Worm (Caenorhabditis elegans) whole organism, mixed stage, embryonic: ENCODE results near the gene ran-2.

Source experiments
- bed-3 ChIP-seq: fragments of 200-800 bp; sonication (Bioruptor generic); optimal IDR thresholded peaks from 3 replicates; lab custom pipeline; 2018; ENCODE audit warnings: mild to moderate bottlenecking, missing genetic modification characterization, moderate library complexity, missing compliant biosample characterization
- ceh-39 ChIP-seq: fragments of 150-350 bp; optimal IDR thresholded peaks from 2 replicates; lab custom pipeline; 2014; ENCODE audit warnings: missing biosample characterization, missing genetic modification characterization
- ceh-43 ChIP-seq: fragments of 200-800 bp; sonication (Bioruptor generic); optimal IDR thresholded peaks from 2 replicates; lab custom pipeline; 2018; ENCODE audit warnings: mild to moderate bottlenecking, missing genetic modification characterization, moderate library complexity, missing compliant biosample characterization
- ces-1 ChIP-seq: fragments of 150-350 bp; optimal IDR thresholded peaks from 2 replicates; lab custom pipeline; 2014; ENCODE audit warnings: missing biosample characterization, missing genetic modification reagents, missing genetic modification characterization
- cnd-1 ChIP-seq: fragments of 200-800 bp; sonication (Bioruptor generic); optimal IDR thresholded peaks from 2 replicates; lab custom pipeline; 2018; ENCODE audit warnings: mild to moderate bottlenecking, missing genetic modification characterization, missing compliant biosample characterization
- drap-1 ChIP-seq: fragments of 200-800 bp; sonication (Bioruptor generic); optimal IDR thresholded peaks from 3 replicates; lab custom pipeline; 2018; ENCODE audit warnings: mild to moderate bottlenecking, missing genetic modification characterization, missing compliant biosample characterization
- elt-1 ChIP-seq: sonication (generic microtip); optimal IDR thresholded peaks from 2 replicates; lab custom pipeline; 2017; ENCODE audit warnings: missing genetic modification characterization, mild to moderate bottlenecking, missing compliant biosample characterization, antibody characterized with exemption, moderate library complexity, borderline replicate concordance; ENCODE audit not compliant: insufficient read depth
- flh-1 ChIP-seq: fragments of 200-800 bp; sonication (Bioruptor generic); optimal IDR thresholded peaks from 2 replicates; lab custom pipeline; 2018; ENCODE audit warnings: mild to moderate bottlenecking, missing genetic modification characterization, moderate library complexity, missing compliant biosample characterization
- hlh-1 ChIP-seq: fragments of 150-350 bp; optimal IDR thresholded peaks from 2 replicates; lab custom pipeline; 2014; ENCODE audit warnings: missing biosample characterization, missing genetic modification reagents, missing genetic modification characterization
- mep-1 ChIP-seq: fragments of 150-350 bp; optimal IDR thresholded peaks from 2 replicates; lab custom pipeline; 2017; ENCODE audit warnings: missing biosample characterization, missing genetic modification reagents, missing genetic modification characterization, inconsistent platforms
- mls-2 ChIP-seq: sonication (generic microtip); optimal IDR thresholded peaks from 2 replicates; lab custom pipeline; 2016; ENCODE audit warnings: mild to moderate bottlenecking, missing genetic modification characterization, moderate library complexity, missing compliant biosample characterization
- nhr-12 ChIP-seq: fragments of 150-350 bp; optimal IDR thresholded peaks from 2 replicates; lab custom pipeline; 2014; ENCODE audit warnings: missing biosample characterization, missing genetic modification characterization
- nhr-2 ChIP-seq: fragments of 150-350 bp; optimal IDR thresholded peaks from 2 replicates; lab custom pipeline; 2014; ENCODE audit warnings: missing biosample characterization, missing genetic modification characterization
- nhr-28 ChIP-seq: fragments of 150-350 bp; optimal IDR thresholded peaks from 2 replicates; lab custom pipeline; 2014; ENCODE audit warnings: missing biosample characterization, missing genetic modification characterization
- pha-4 ChIP-seq: fragments of 150-350 bp; optimal IDR thresholded peaks from 2 replicates; lab custom pipeline; 2018; ENCODE audit warnings: missing biosample characterization, missing genetic modification reagents, missing genetic modification characterization
- sptf-1 ChIP-seq: sonication (generic microtip); optimal IDR thresholded peaks from 2 replicates; lab custom pipeline; 2017; ENCODE audit warnings: mild to moderate bottlenecking, missing genetic modification characterization, moderate library complexity, missing compliant biosample characterization
- unc-39 ChIP-seq: fragments of 150-350 bp; optimal IDR thresholded peaks from 2 replicates; lab custom pipeline; 2014; ENCODE audit warnings: missing biosample characterization, missing genetic modification characterization
- unc-62 ChIP-seq: fragments of 150-350 bp; optimal IDR thresholded peaks from 2 replicates; lab custom pipeline; 2014; ENCODE audit warnings: missing biosample characterization, missing genetic modification reagents, missing genetic modification characterization
- zip-8 ChIP-seq: fragments of 150-350 bp; optimal IDR thresholded peaks from 2 replicates; lab custom pipeline; 2014; ENCODE audit warnings: missing biosample characterization, missing genetic modification characterization

Gene ran-2

ce11 chrIII:7981233-7981632 is 47.9 kb downstream of the ran-2 start:
- TF ChIP-seq unc-62 (no peak), nhr-2 (no peak), nhr-28 (tag; lab: Kevin White, UChicago) (no peak), nhr-12 (tag; lab: Kevin White, UChicago) (no peak), drap-1 (GFP tag; lab: Kevin White, UChicago) (no peak), sptf-1 (tag; lab: Kevin White, UChicago) (no peak), cnd-1 (no peak), ceh-39 (tag; lab: Kevin White, UChicago) (no peak), pha-4 (tag; lab: Kevin White, UChicago) (no peak), flh-1 (GFP tag; lab: Kevin White, UChicago) (no peak), hlh-1 (tag; lab: Kevin White, UChicago) (no peak), ceh-43 (GFP tag; lab: Kevin White, UChicago) (no peak), zip-8 (tag; lab: Kevin White, UChicago) (no peak), bed-3 (GFP tag; lab: Kevin White, UChicago) (no peak), elt-1 (tag; lab: Kevin White, UChicago) (no peak)

ce11 chrIII:7981938-7982337 is 48.6 kb downstream of the ran-2 start:
- no peak for TF ChIP-seq cnd-1
- TF ChIP-seq pha-4 (tag; lab: Kevin White, UChicago): no peak
- TF ChIP-seq ceh-43 (GFP tag; lab: Kevin White, UChicago): no peak
- TF ChIP-seq mls-2: no peak
- TF ChIP-seq unc-39 (tag; lab: Kevin White, UChicago): no peak
- no peak for TF ChIP-seq nhr-12 (tag; lab: Kevin White, UChicago)
- TF ChIP-seq mep-1 (tag; lab: Kevin White, UChicago): no peak
- no peak for TF ChIP-seq unc-62

- TF ChIP-seq ces-1 (GFP tag; lab: Kevin White, UChicago): no peak
These were observed 53.3 kb downstream of the ran-2 start, which contains the start of gene hrpk-2 for ce11 chrIII:7986585-7987171. hrpk-2 (plus strand) TSS chrIII:7987121.
